Comparison of ENCODE assay signal across 1 fruit fly cellular context in the genomic region with DNA sequence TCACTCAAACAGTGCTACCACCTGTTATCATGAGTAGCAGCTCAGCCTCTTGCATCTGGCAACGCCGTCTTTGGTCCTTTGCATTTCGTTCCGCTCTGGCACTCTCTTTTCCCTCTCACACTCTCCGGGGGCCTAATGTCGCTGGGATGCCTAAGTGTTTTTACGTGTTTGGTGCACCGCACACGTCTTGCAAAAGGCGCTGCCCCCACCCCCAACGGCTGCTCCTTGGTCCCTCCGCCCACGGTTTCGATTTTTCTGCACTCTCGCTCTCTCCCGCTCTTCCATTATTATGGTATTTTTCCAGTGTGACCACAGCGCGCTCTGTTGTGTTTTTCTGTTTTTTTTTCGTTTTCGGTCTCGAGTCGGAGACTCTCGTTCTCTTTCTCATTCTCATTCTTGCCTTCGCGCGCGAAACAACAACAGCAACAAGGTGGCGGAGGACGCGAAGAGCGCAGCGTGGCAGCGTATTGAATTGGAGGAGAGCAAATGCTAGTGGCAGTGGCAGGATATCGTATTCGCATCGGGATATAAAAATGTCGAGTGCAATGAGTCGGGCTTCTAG.
TF ChIP-seq lines count a peak whose summit lies in the region.

No protein-coding gene starts in this region.

TF ChIP-seq in whole organism, embryonic, 481 proteins besides CTCF, POLR2A, EP300 and RAD21 (continued from another document):
- TF ChIP-seq org-1 (GFP tag; optimal IDR thresholded peaks at IDR 0.05; lab: Kevin White, UChicago): no peak
- TF ChIP-seq MBD-R2 (GFP tag; IDR thresholded peaks at IDR 0.05; lab: Robert Waterston, UW): no peak
- TF ChIP-seq dimm (GFP tag; IDR thresholded peaks at IDR 0.05; lab: Robert Waterston, UW): no peak
- no peak for TF ChIP-seq lilli (GFP tag; optimal IDR thresholded peaks at IDR 0.05; lab: Kevin White, UChicago)
- no peak for TF ChIP-seq lov (optimal IDR thresholded peaks at IDR 0.05; lab: Kevin White, UChicago)
- no peak for TF ChIP-seq lov (GFP tag; IDR thresholded peaks at IDR 0.05; lab: Robert Waterston, UW)
- no peak for TF ChIP-seq D19A (tag; optimal IDR thresholded peaks at IDR 0.05; lab: Kevin White, UChicago)
- TF ChIP-seq CG32772 (GFP tag; IDR thresholded peaks at IDR 0.05; lab: Robert Waterston, UW): peak; percentile 80
- no peak for TF ChIP-seq TFAM (GFP tag; optimal IDR thresholded peaks at IDR 0.05; lab: Kevin White, UChicago)
- no peak for TF ChIP-seq CG14050 (GFP tag; IDR thresholded peaks at IDR 0.05; lab: Robert Waterston, UW)
- TF ChIP-seq Ssrp (tag; optimal IDR thresholded peaks at IDR 0.05; lab: Kevin White, UChicago): no peak
- TF ChIP-seq Ada2b (GFP tag; IDR thresholded peaks at IDR 0.05; lab: Robert Waterston, UW): no peak
- TF ChIP-seq Elba2 (GFP tag; optimal IDR thresholded peaks at IDR 0.05; lab: Kevin White, UChicago): no peak
- TF ChIP-seq Opbp (GFP tag; IDR thresholded peaks at IDR 0.05; lab: Robert Waterston, UW; ENCODE audit: partially characterized antibody): no peak
- no peak for TF ChIP-seq CG7357 (GFP tag; IDR thresholded peaks at IDR 0.05; lab: Robert Waterston, UW)
- TF ChIP-seq p53 (GFP tag; optimal IDR thresholded peaks at IDR 0.05; lab: Kevin White, UChicago): no peak
- TF ChIP-seq disco-r (GFP tag; optimal IDR thresholded peaks at IDR 0.05; lab: Kevin White, UChicago): no peak
- TF ChIP-seq toy (GFP tag; IDR thresholded peaks at IDR 0.05; lab: Robert Waterston, UW): no peak
- TF ChIP-seq peb (GFP tag; IDR thresholded peaks at IDR 0.05; lab: Robert Waterston, UW): no peak
- no peak for TF ChIP-seq CG5180 (GFP tag; optimal IDR thresholded peaks at IDR 0.05; lab: Kevin White, UChicago)
- TF ChIP-seq tin (GFP tag; optimal IDR thresholded peaks at IDR 0.05; lab: Kevin White, UChicago): no peak
- TF ChIP-seq CG10654 (GFP tag; optimal IDR thresholded peaks at IDR 0.05; lab: Kevin White, UChicago): no peak
- no peak for TF ChIP-seq dpn (GFP tag; optimal IDR thresholded peaks at IDR 0.05; lab: Kevin White, UChicago)
- TF ChIP-seq Sin3A (optimal IDR thresholded peaks at IDR 0.05; lab: Kevin White, UChicago): no peak
- no peak for TF ChIP-seq Awh (GFP tag; IDR thresholded peaks at IDR 0.05; lab: Robert Waterston, UW)
- TF ChIP-seq CG1529 (GFP tag; optimal IDR thresholded peaks at IDR 0.05; lab: Kevin White, UChicago): no peak
- no peak for TF ChIP-seq Chrac-16 (GFP tag; optimal IDR thresholded peaks at IDR 0.05; lab: Kevin White, UChicago)
- TF ChIP-seq Antp (GFP tag; optimal IDR thresholded peaks at IDR 0.05; lab: Kevin White, UChicago): no peak
- TF ChIP-seq CG11695 (GFP tag; IDR thresholded peaks at IDR 0.05; lab: Robert Waterston, UW): no peak
- no peak for TF ChIP-seq D (optimal IDR thresholded peaks at IDR 0.05; lab: Kevin White, UChicago)
- no peak for TF ChIP-seq D (GFP tag; optimal IDR thresholded peaks at IDR 0.05; lab: Kevin White, UChicago)
- TF ChIP-seq cg (GFP tag; optimal IDR thresholded peaks at IDR 0.05; lab: Kevin White, UChicago): peak; percentile 3
- TF ChIP-seq bbx (GFP tag; IDR thresholded peaks at IDR 0.05; lab: Robert Waterston, UW; ENCODE audit: partially characterized antibody): no peak
- TF ChIP-seq Stat92E (GFP tag; optimal IDR thresholded peaks at IDR 0.05; lab: Kevin White, UChicago): no peak
- TF ChIP-seq kay (GFP tag; optimal IDR thresholded peaks at IDR 0.05; lab: Kevin White, UChicago): no peak
- TF ChIP-seq CG2120 (GFP tag; optimal IDR thresholded peaks at IDR 0.05; lab: Kevin White, UChicago): no peak
- TF ChIP-seq bab2 (GFP tag; optimal IDR thresholded peaks at IDR 0.05; lab: Kevin White, UChicago): no peak
- no peak for TF ChIP-seq kni (GFP tag; optimal IDR thresholded peaks at IDR 0.05; lab: Kevin White, UChicago)
- TF ChIP-seq CG18619 (GFP tag; optimal IDR thresholded peaks at IDR 0.05; lab: Kevin White, UChicago): no peak
- TF ChIP-seq MESR4 (GFP tag; optimal IDR thresholded peaks at IDR 0.05; lab: Kevin White, UChicago): no peak
- TF ChIP-seq CG4404 (GFP tag; IDR thresholded peaks at IDR 0.05; lab: Robert Waterston, UW): no peak
- no peak for TF ChIP-seq lola (GFP tag; optimal IDR thresholded peaks at IDR 0.05; lab: Kevin White, UChicago)
- TF ChIP-seq CG4328 (GFP tag; optimal IDR thresholded peaks at IDR 0.05; lab: Kevin White, UChicago): no peak
- TF ChIP-seq Adf1 (GFP tag; IDR thresholded peaks at IDR 0.05; lab: Robert Waterston, UW): no peak
- no peak for TF ChIP-seq cad (GFP tag; optimal IDR thresholded peaks at IDR 0.05; lab: Kevin White, UChicago)
- no peak for TF ChIP-seq CG10366 (GFP tag; IDR thresholded peaks at IDR 0.05; lab: Robert Waterston, UW)
- no peak for TF ChIP-seq pan (optimal IDR thresholded peaks at IDR 0.05; lab: Kevin White, UChicago)
- TF ChIP-seq pan (GFP tag; optimal IDR thresholded peaks at IDR 0.05 in 1 of 2, IDR thresholded peaks at IDR 0.05 in 1 of 2): no peak
- no peak for TF ChIP-seq oc (tag; optimal IDR thresholded peaks at IDR 0.05; lab: Kevin White, UChicago)
- no peak for TF ChIP-seq cato (GFP tag; optimal IDR thresholded peaks at IDR 0.05; lab: Kevin White, UChicago; ENCODE audit: borderline replicate concordance)
- no peak for TF ChIP-seq CG6765 (GFP tag; optimal IDR thresholded peaks at IDR 0.05; lab: Kevin White, UChicago)
- no peak for TF ChIP-seq klu (GFP tag; IDR thresholded peaks at IDR 0.05; lab: Robert Waterston, UW)
- no peak for TF ChIP-seq Poxn (GFP tag; IDR thresholded peaks at IDR 0.05; lab: Robert Waterston, UW)
- 0 out of 4 replicates have a peak, but pooled peaks have one; percentile 78 for TF ChIP-seq chinmo (GFP tag; IDR thresholded peaks at IDR 0.05; lab: Robert Waterston, UW; ENCODE audit: partially characterized antibody)
- no peak for TF ChIP-seq Six4 (GFP tag; optimal IDR thresholded peaks at IDR 0.05; lab: Kevin White, UChicago)
- no peak for TF ChIP-seq wek (GFP tag; optimal IDR thresholded peaks at IDR 0.05; lab: Kevin White, UChicago)
- no peak for TF ChIP-seq Nf-YB (GFP tag; optimal IDR thresholded peaks at IDR 0.05; lab: Kevin White, UChicago)
- no peak for TF ChIP-seq Mrtf (GFP tag; IDR thresholded peaks at IDR 0.05; lab: Robert Waterston, UW)
- peak; percentile 39; the same call in 1 of the 3 replicates for TF ChIP-seq CG34224 (GFP tag; IDR thresholded peaks at IDR 0.05; lab: Robert Waterston, UW; ENCODE audit: partially characterized antibody)
- peak; percentile 55 for TF ChIP-seq crol (GFP tag; IDR thresholded peaks at IDR 0.05; lab: Robert Waterston, UW)
- no peak for TF ChIP-seq CG30403 (GFP tag; optimal IDR thresholded peaks at IDR 0.05; lab: Kevin White, UChicago)
- no peak for TF ChIP-seq CG5953 (GFP tag; IDR thresholded peaks at IDR 0.05; lab: Robert Waterston, UW)
- no peak for TF ChIP-seq Atf3 (GFP tag; optimal IDR thresholded peaks at IDR 0.05; lab: Kevin White, UChicago)
- no peak for TF ChIP-seq CG16779 (GFP tag; IDR thresholded peaks at IDR 0.05; lab: Robert Waterston, UW)
- TF ChIP-seq chif (GFP tag; optimal IDR thresholded peaks at IDR 0.05; lab: Kevin White, UChicago): no peak
- no peak for TF ChIP-seq Blimp-1 (GFP tag; optimal IDR thresholded peaks at IDR 0.05; lab: Kevin White, UChicago)
- TF ChIP-seq knrl (GFP tag; IDR thresholded peaks at IDR 0.05; lab: Robert Waterston, UW; ENCODE audit: partially characterized antibody): no peak
- TF ChIP-seq BtbVII (GFP tag; optimal IDR thresholded peaks at IDR 0.05; lab: Kevin White, UChicago): no peak
- no peak for TF ChIP-seq CG33557 (GFP tag; optimal IDR thresholded peaks at IDR 0.05; lab: Kevin White, UChicago)
- no peak for TF ChIP-seq CG17568 (GFP tag; optimal IDR thresholded peaks at IDR 0.05; lab: Kevin White, UChicago)
- TF ChIP-seq ssp (GFP tag; IDR thresholded peaks at IDR 0.05; lab: Robert Waterston, UW): no peak
- no peak for TF ChIP-seq CG6854 (GFP tag; optimal IDR thresholded peaks at IDR 0.05; lab: Kevin White, UChicago)
- TF ChIP-seq ap (GFP tag; IDR thresholded peaks at IDR 0.05; lab: Robert Waterston, UW): no peak
- no peak for TF ChIP-seq ham (GFP tag; IDR thresholded peaks at IDR 0.05; lab: Robert Waterston, UW)
- no peak for TF ChIP-seq pzg (GFP tag; optimal IDR thresholded peaks at IDR 0.05; lab: Kevin White, UChicago)
- no peak for TF ChIP-seq seq (GFP tag; IDR thresholded peaks at IDR 0.05; lab: Robert Waterston, UW)
- TF ChIP-seq Ets97D (GFP tag; optimal IDR thresholded peaks at IDR 0.05; lab: Kevin White, UChicago): no peak
- no peak for TF ChIP-seq gsb (GFP tag; IDR thresholded peaks at IDR 0.05; lab: Robert Waterston, UW)
- TF ChIP-seq gfzf (GFP tag; optimal IDR thresholded peaks at IDR 0.05; lab: Kevin White, UChicago): peak; percentile 58
- no peak for TF ChIP-seq CG12155 (GFP tag; optimal IDR thresholded peaks at IDR 0.05; lab: Kevin White, UChicago)
- TF ChIP-seq CG7839 (tag; optimal IDR thresholded peaks at IDR 0.05; lab: Kevin White, UChicago): no peak
- no peak for TF ChIP-seq CG12299 (tag; optimal IDR thresholded peaks at IDR 0.05; lab: Kevin White, UChicago)
